Worm (Caenorhabditis elegans): ENCODE measurements around the gene daf-31.

- TF ChIP-seq him-1 (tag; optimal IDR thresholded peaks at IDR 0.05) (peak; percentile 60), W03F9.2 (tag; optimal IDR thresholded peaks at IDR 0.05) (peak; percentile 69)
Measured at ce11 chrIV:8252856-8253255, 37.2 kb upstream of the daf-31 start.

Data from whole organism, L4/young adult.